Fruit fly (Drosophila melanogaster): ENCODE data around the gene Hira.

Hira gene

DNA sequence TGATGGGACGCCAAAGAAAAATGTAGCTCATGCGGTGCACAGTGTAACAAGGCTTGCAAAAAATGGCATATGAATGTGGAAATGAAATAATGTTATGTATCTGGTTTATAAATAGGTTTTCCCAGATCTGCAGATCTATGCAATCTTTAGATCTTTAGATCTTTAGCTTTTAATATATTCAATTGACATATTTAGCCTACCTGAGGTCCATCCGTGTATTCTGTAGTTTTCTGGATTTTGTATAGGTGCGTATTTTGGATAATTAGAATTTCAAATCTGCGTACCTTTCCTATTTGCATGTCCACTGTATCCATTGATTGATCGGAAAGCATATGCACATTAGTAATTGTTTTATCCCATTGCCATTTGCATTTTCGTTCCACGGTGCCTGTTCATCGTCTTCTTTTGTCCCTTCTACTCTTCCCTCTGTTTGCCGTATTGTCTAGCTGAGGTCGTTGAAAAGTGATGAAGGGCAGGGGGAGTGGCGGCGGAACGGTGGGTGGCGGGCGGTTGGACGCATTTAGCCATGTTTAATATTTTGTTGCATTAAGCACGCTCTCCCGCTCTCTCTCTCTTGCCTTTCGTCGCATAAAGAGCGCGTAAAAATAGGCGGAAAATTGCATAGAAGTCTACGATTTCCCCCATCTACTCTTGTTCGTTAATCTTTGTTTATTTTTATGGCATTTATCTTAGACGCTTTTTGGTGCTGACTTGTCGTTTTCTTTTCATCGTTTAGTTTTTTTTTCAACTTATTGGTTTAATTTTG is 12.8 kb upstream of the Hira start, which contains the start of gene CHES-1-like (continued):
- TF ChIP-seq Dad (GFP tag; optimal IDR thresholded peaks at IDR 0.05), result peak; percentile 85
- TF ChIP-seq CG8924 (tag; optimal IDR thresholded peaks at IDR 0.05), result peak; percentile 94
- no peak for TF ChIP-seq hth (optimal IDR thresholded peaks at IDR 0.05)
- peak; percentile 95 for TF ChIP-seq Oli (tag; optimal IDR thresholded peaks at IDR 0.05)
- TF ChIP-seq CG7928 (GFP tag; optimal IDR thresholded peaks at IDR 0.05), result peak; percentile 64
- TF ChIP-seq CG14667 (GFP tag; IDR thresholded peaks at IDR 0.05), result peak; percentile 69
- TF ChIP-seq tna (GFP tag; IDR thresholded peaks at IDR 0.05; ENCODE audit: partially characterized antibody), result peak; percentile 22; the same call in 1 of the 2 replicates
- TF ChIP-seq Mad (GFP tag; optimal IDR thresholded peaks at IDR 0.05), result peak; percentile 87
- TF ChIP-seq CG10267 (tag; optimal IDR thresholded peaks at IDR 0.05), result peak; percentile 82
- no peak for TF ChIP-seq Lpt (GFP tag; optimal IDR thresholded peaks at IDR 0.05)
- peak; percentile 89 for TF ChIP-seq Side (GFP tag; optimal IDR thresholded peaks at IDR 0.05)
- no peak for TF ChIP-seq hbn (GFP tag; IDR thresholded peaks at IDR 0.05; ENCODE audit: partially characterized antibody)
- peak; percentile 81 for TF ChIP-seq CG8359 (GFP tag; optimal IDR thresholded peaks at IDR 0.05; ENCODE audit: borderline replicate concordance)
- TF ChIP-seq zen2 (GFP tag; IDR thresholded peaks at IDR 0.05; ENCODE audit: partially characterized antibody), result no peak
- TF ChIP-seq da (GFP tag; optimal IDR thresholded peaks at IDR 0.05), result peak; percentile 57
- TF ChIP-seq CG12236 (GFP tag; optimal IDR thresholded peaks at IDR 0.05), result peak; percentile 89
- TF ChIP-seq MESR4 (GFP tag; optimal IDR thresholded peaks at IDR 0.05), result no peak
- TF ChIP-seq CG9932 (GFP tag; IDR thresholded peaks at IDR 0.05), result peak; percentile 71
- no peak for TF ChIP-seq Kr (GFP tag; optimal IDR thresholded peaks at IDR 0.05)
- peak; percentile 67 for TF ChIP-seq twi (tag; optimal IDR thresholded peaks at IDR 0.05)
- peak; percentile 97 for TF ChIP-seq nmo (GFP tag; optimal IDR thresholded peaks at IDR 0.05)
- peak; percentile 76 for TF ChIP-seq CrebB (tag; optimal IDR thresholded peaks at IDR 0.05)
- peak; percentile 43 for TF ChIP-seq B-H2 (GFP tag; optimal IDR thresholded peaks at IDR 0.05)
- TF ChIP-seq corto (GFP tag; optimal IDR thresholded peaks at IDR 0.05), result peak; percentile 40
- peak; percentile 45 for TF ChIP-seq Elba2 (GFP tag; optimal IDR thresholded peaks at IDR 0.05)
- peak; percentile 84 for TF ChIP-seq CG4282 (GFP tag; optimal IDR thresholded peaks at IDR 0.05)
- TF ChIP-seq CG17612 (GFP tag; IDR thresholded peaks at IDR 0.05), result 0 out of 2 replicates have a peak, but pooled peaks have one; percentile 30
- peak in 1 of 2 experiments; percentile 59 for TF ChIP-seq Trl (optimal IDR thresholded peaks at IDR 0.05)
- peak; percentile 90 for TF ChIP-seq Trl (GFP tag; optimal IDR thresholded peaks at IDR 0.05)
- TF ChIP-seq slou (GFP tag; optimal IDR thresholded peaks at IDR 0.05), result peak; percentile 83
- TF ChIP-seq slbo (GFP tag; IDR thresholded peaks at IDR 0.05), result peak; percentile 83
- peak; percentile 96 for TF ChIP-seq CG18262 (tag; optimal IDR thresholded peaks at IDR 0.05)
- TF ChIP-seq CG34376 (GFP tag; optimal IDR thresholded peaks at IDR 0.05), result peak; percentile 67
- TF ChIP-seq lab (GFP tag; optimal IDR thresholded peaks at IDR 0.05), result peak; percentile 91
- peak; percentile 91 for TF ChIP-seq HHEX (GFP tag; optimal IDR thresholded peaks at IDR 0.05)
- peak; percentile 94 for TF ChIP-seq BtbVII (GFP tag; optimal IDR thresholded peaks at IDR 0.05)
- peak; percentile 91 for TF ChIP-seq pum (GFP tag; optimal IDR thresholded peaks at IDR 0.05)
- TF ChIP-seq E2f2 (GFP tag; IDR thresholded peaks at IDR 0.05), result peak; percentile 71
- peak; percentile 92 for TF ChIP-seq tx (GFP tag; optimal IDR thresholded peaks at IDR 0.05)
- peak; percentile 85 for TF ChIP-seq Xrp1 (GFP tag; IDR thresholded peaks at IDR 0.05)
- TF ChIP-seq CG6272 (GFP tag; IDR thresholded peaks at IDR 0.05), result peak; percentile 52; the same call in 1 of the 2 replicates
- TF ChIP-seq kni (GFP tag; optimal IDR thresholded peaks at IDR 0.05), result peak; percentile 56
- TF ChIP-seq Dll (GFP tag; IDR thresholded peaks at IDR 0.05; ENCODE audit: partially characterized antibody), result no peak
- peak; percentile 74 for TF ChIP-seq Dip3 (GFP tag; optimal IDR thresholded peaks at IDR 0.05)
- no peak for TF ChIP-seq CG6791 (GFP tag; IDR thresholded peaks at IDR 0.05; ENCODE audit: partially characterized antibody)
- TF ChIP-seq sob (GFP tag; IDR thresholded peaks at IDR 0.05), result peak; percentile 64
- peak; percentile 90 for TF ChIP-seq CG12942 (GFP tag; optimal IDR thresholded peaks at IDR 0.05)
- TF ChIP-seq CG17186 (GFP tag; optimal IDR thresholded peaks at IDR 0.05), result peak; percentile 73
- TF ChIP-seq crc (GFP tag; optimal IDR thresholded peaks at IDR 0.05), result peak; percentile 87
